Worm (Caenorhabditis elegans) whole organism, L1 larva: Measurements from ENCODE around the gene F15B10.3.

Experiments
- aha-1 ChIP-seq: fragments of 150-350 bp; optimal IDR thresholded peaks from 2 replicates; lab custom pipeline; 2014; ENCODE audit warnings: missing biosample characterization, missing genetic modification characterization
- ama-1 ChIP-seq: fragments of 150-350 bp; optimal IDR thresholded peaks from 2 replicates; lab custom pipeline; 2014
- ces-1 ChIP-seq: fragments of 150-350 bp; optimal IDR thresholded peaks from 2 replicates; lab custom pipeline; 2014; ENCODE audit warnings: missing biosample characterization, missing genetic modification reagents, missing genetic modification characterization
- efl-1 ChIP-seq, 4 experiments: fragments of 150-350 bp; optimal IDR thresholded peaks in 3 of 4; peaks in 1 of 4; 1 replicate in 1 of 4; 2 replicates in 3 of 4; lab custom pipeline; 2014; ENCODE audit warnings: missing biosample characterization in 2 of 4, missing genetic modification characterization in 2 of 4, missing genetic modification reagents in 2 of 4
- lin-13 ChIP-seq: fragments of 150-350 bp; optimal IDR thresholded peaks from 2 replicates; lab custom pipeline; 2014; ENCODE audit warnings: missing biosample characterization, missing genetic modification reagents, missing genetic modification characterization
- lsy-2 ChIP-seq, 2 experiments: fragments of 150-350 bp; optimal IDR thresholded peaks; 2 replicates each; lab custom pipeline; 2014; ENCODE audit warnings: missing biosample characterization in 2 of 2, missing genetic modification characterization in 2 of 2
- mdl-1 ChIP-seq, 2 experiments: fragments of 150-350 bp; optimal IDR thresholded peaks; 2 replicates each; lab custom pipeline; 2014 to 2017; ENCODE audit warnings: missing biosample characterization in 2 of 2, missing genetic modification characterization in 2 of 2, inconsistent platforms in 1 of 2
- mep-1 ChIP-seq: fragments of 150-350 bp; optimal IDR thresholded peaks from 2 replicates; lab custom pipeline; 2014; ENCODE audit warnings: missing biosample characterization, missing genetic modification characterization
- nhr-237 ChIP-seq: fragments of 150-350 bp; optimal IDR thresholded peaks from 2 replicates; lab custom pipeline; 2014; ENCODE audit warnings: missing biosample characterization, missing genetic modification characterization
- nhr-47 ChIP-seq: sonication (generic microtip); optimal IDR thresholded peaks from 2 replicates; lab custom pipeline; 2016; ENCODE audit warnings: mild to moderate bottlenecking, missing genetic modification characterization, moderate library complexity, missing compliant biosample characterization
- skn-1 ChIP-seq: fragments of 150-350 bp; optimal IDR thresholded peaks from 2 replicates; lab custom pipeline; 2014; ENCODE audit warnings: missing biosample characterization, missing genetic modification characterization
- snpc-4 ChIP-seq: fragments of 150-350 bp; optimal IDR thresholded peaks from 2 replicates; lab custom pipeline; 2014; ENCODE audit warnings: missing biosample characterization, missing genetic modification characterization
- tbx-2 ChIP-seq: sonication (generic microtip); optimal IDR thresholded peaks from 2 replicates; lab custom pipeline; 2016; ENCODE audit warnings: missing genetic modification characterization, missing compliant biosample characterization
- unc-130 ChIP-seq: fragments of 150-350 bp; optimal IDR thresholded peaks from 2 replicates; lab custom pipeline; 2017; ENCODE audit warnings: missing biosample characterization, missing genetic modification characterization, inconsistent platforms

DNA sequence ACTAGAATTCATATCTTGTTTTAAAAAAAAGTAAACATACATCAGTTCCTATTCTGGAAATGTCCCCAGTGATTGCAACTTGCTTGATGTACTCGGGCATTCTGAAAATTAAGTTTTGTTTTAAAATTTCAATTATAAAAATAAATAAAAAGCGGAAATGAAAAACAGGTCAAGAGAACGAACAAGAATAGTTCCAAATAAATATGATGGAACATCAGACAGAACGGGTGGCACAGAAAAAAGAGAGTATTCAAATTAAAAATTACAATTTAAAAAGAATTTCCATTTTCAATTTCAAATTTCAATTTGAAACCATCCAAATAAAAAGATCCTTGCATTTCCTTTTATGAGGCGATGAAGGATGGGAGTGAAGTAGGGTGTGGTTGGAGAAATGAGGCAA is 18.8 kb downstream of the F15B10.3 start, which contains the start of gene C01B10.3:
- TF ChIP-seq nhr-47 (tag; lab: Kevin White, UChicago) (no peak), unc-130 (tag; lab: Kevin White, UChicago) (no peak), efl-1 (optimal IDR thresholded peaks at IDR 0.05; lab: Kevin White, UChicago) (no peak), efl-1 (GFP tag; optimal IDR thresholded peaks at IDR 0.05 in 1 of 2; lab: Kevin White, UChicago) (no peak), ces-1 (GFP tag; lab: Kevin White, UChicago) (no peak), mdl-1 (tag; optimal IDR thresholded peaks at IDR 0.05; lab: Kevin White, UChicago) (no peak), tbx-2 (tag; lab: Kevin White, UChicago) (no peak), lin-13 (GFP tag; lab: Kevin White, UChicago) (no peak), aha-1 (tag; lab: Kevin White, UChicago) (no peak), snpc-4 (no peak), lsy-2 (tag; optimal IDR thresholded peaks at IDR 0.05; lab: Kevin White, UChicago) (no peak), skn-1 (tag; lab: Kevin White, UChicago) (no peak), ama-1 (lab: Kevin White, UChicago) (no peak), mep-1 (no peak), nhr-237 (tag; lab: Kevin White, UChicago) (no peak)
